Fruit fly (Drosophila melanogaster): ENCODE measurements around the gene CG7148.

- TF ChIP-seq Hr78 (GFP tag; optimal IDR thresholded peaks at IDR 0.05), result no peak
- peak; percentile 25 for TF ChIP-seq psq (GFP tag; optimal IDR thresholded peaks at IDR 0.05)
- TF ChIP-seq brk (GFP tag; optimal IDR thresholded peaks at IDR 0.05), result no peak
- no peak for TF ChIP-seq Jra (GFP tag; optimal IDR thresholded peaks at IDR 0.05)
- no peak for TF ChIP-seq Myc (optimal IDR thresholded peaks at IDR 0.05)
- peak; percentile 58 for TF ChIP-seq HLH106 (tag; optimal IDR thresholded peaks at IDR 0.05)
- peak; percentile 75 for TF ChIP-seq ey (GFP tag; optimal IDR thresholded peaks at IDR 0.05)
- no peak for TF ChIP-seq dmrt93B (GFP tag; optimal IDR thresholded peaks at IDR 0.05)
Observed at dm6 chr3L:21828177-21828589, 3.9 kb downstream of the CG7148 start, which contains the start of gene CG32448.
